Fruit fly (Drosophila melanogaster) whole organism, pupa: ENCODE data around the gene CG1677.

Source experiments
- CG10348 ChIP-seq: fragments of 200-800 bp; sonication (Bioruptor generic); IDR thresholded peaks from 2 replicates; pipeline ENCODE4 v1.3.6; 2022; ENCODE audit warnings: missing biosample characterization, missing genetic modification characterization
- CG12605 ChIP-seq: fragments of 200-800 bp; sonication (Bioruptor generic); IDR thresholded peaks from 2 replicates; pipeline ENCODE4 v1.3.6; 2022; ENCODE audit warnings: missing biosample characterization, missing genetic modification characterization
- CG17806 ChIP-seq: fragments of 200-800 bp; sonication (Bioruptor generic); optimal IDR thresholded peaks from 2 replicates; lab custom pipeline; 2018; ENCODE audit warnings: missing biosample characterization, mild to moderate bottlenecking, missing genetic modification characterization, moderate library complexity
- CG32121 ChIP-seq: fragments of 200-800 bp; sonication (Bioruptor generic); IDR thresholded peaks from 2 replicates; pipeline ENCODE4 v1.3.6; 2022; ENCODE audit warnings: missing biosample characterization, missing genetic modification characterization
- CG34367 ChIP-seq: fragments of 200-800 bp; sonication (Bioruptor generic); optimal IDR thresholded peaks from 2 replicates; lab custom pipeline; 2018; ENCODE audit warnings: missing biosample characterization, mild to moderate bottlenecking, missing genetic modification characterization
- CG4496 ChIP-seq: fragments of 200-800 bp; sonication (Bioruptor generic); IDR thresholded peaks from 3 replicates; pipeline ENCODE4 v1.3.6; 2022; ENCODE audit warnings: missing biosample characterization, missing genetic modification characterization
- CG8159 ChIP-seq: fragments of 200-800 bp; sonication (Bioruptor generic); optimal IDR thresholded peaks from 3 replicates; lab custom pipeline; 2018; ENCODE audit warnings: missing biosample characterization, mild to moderate bottlenecking, missing genetic modification characterization, moderate library complexity
- CG9948 ChIP-seq: fragments of 200-800 bp; sonication (Bioruptor generic); optimal IDR thresholded peaks from 2 replicates; lab custom pipeline; 2018; ENCODE audit warnings: missing biosample characterization, mild to moderate bottlenecking, missing genetic modification characterization, moderate library complexity
- D1 ChIP-seq: fragments of 200-800 bp; sonication (Bioruptor generic); optimal IDR thresholded peaks from 2 replicates; lab custom pipeline; 2018; ENCODE audit warnings: missing biosample characterization, mild to moderate bottlenecking, missing genetic modification characterization, moderate library complexity
- EcR ChIP-seq: fragments of 200-800 bp; sonication (Bioruptor generic); optimal IDR thresholded peaks from 3 replicates; lab custom pipeline; 2019; ENCODE audit warnings: missing biosample characterization, missing genetic modification characterization, mild to moderate bottlenecking, moderate library complexity, missing genetic modification reagents
- Pif1A ChIP-seq: fragments of 200-800 bp; sonication (Bioruptor generic); optimal IDR thresholded peaks from 3 replicates; lab custom pipeline; 2016; ENCODE audit warnings: missing biosample characterization, missing genetic modification characterization
- fd96Ca ChIP-seq: fragments of 200-800 bp; sonication (Bioruptor generic); IDR thresholded peaks from 3 replicates; pipeline ENCODE4 v1.3.6; 2022; ENCODE audit warnings: missing biosample characterization, missing genetic modification characterization
- gl ChIP-seq: fragments of 200-800 bp; sonication (Bioruptor generic); optimal IDR thresholded peaks from 2 replicates; lab custom pipeline; 2018; ENCODE audit warnings: missing biosample characterization, mild to moderate bottlenecking, missing genetic modification characterization
- rn ChIP-seq: fragments of 200-800 bp; sonication (Bioruptor generic); IDR thresholded peaks from 2 replicates; pipeline ENCODE4 v1.3.6; 2022; ENCODE audit warnings: missing biosample characterization, missing genetic modification characterization

DNA sequence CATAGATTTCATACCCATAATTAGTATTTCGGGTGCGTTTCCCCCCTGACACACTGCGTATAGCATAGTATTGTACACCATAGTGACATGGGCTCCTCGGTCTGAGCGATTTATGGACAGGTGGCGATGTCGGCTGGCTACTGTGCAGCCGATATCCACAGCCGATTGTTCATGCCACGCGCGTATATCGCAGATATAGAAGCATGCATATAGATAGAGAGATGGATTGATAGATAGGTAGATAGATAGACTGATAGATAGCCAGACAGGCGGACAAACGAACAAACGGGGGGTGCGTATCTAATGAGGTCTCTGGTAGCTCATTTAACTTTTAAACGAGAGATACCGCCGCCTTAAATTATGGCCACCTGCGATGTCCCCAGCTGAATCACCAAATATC is 109.6 kb downstream of the CG1677 start:
- TF ChIP-seq CG34367 (tag; lab: Kevin White, UChicago), result no peak
- TF ChIP-seq fd96Ca (GFP tag; lab: Robert Waterston, UW), result no peak
- no peak for TF ChIP-seq CG4496 (GFP tag; lab: Robert Waterston, UW)
- no peak for TF ChIP-seq D1 (tag; lab: Kevin White, UChicago)
- no peak for TF ChIP-seq EcR (GFP tag; lab: Kevin White, UChicago)
- no peak for TF ChIP-seq CG8159 (tag; lab: Kevin White, UChicago)
- no peak for TF ChIP-seq CG10348
- no peak for TF ChIP-seq gl (tag; lab: Kevin White, UChicago)
- TF ChIP-seq rn, result no peak
- no peak for TF ChIP-seq Pif1A (GFP tag; lab: Kevin White, UChicago)
- TF ChIP-seq CG9948 (tag; lab: Kevin White, UChicago), result no peak
- TF ChIP-seq CG32121 (GFP tag; lab: Robert Waterston, UW), result no peak
- TF ChIP-seq CG17806, result no peak
- no peak for TF ChIP-seq CG12605
